Fruit fly (Drosophila melanogaster): Measurements from ENCODE around the gene Arc42.

The Arc42 gene

dm6 chr3R:19863979-19864775, 13.4 kb upstream of the Arc42 start, which contains the start of the genes CG4572 and CG4686 (continued):
- TF ChIP-seq dac (GFP tag; optimal IDR thresholded peaks at IDR 0.05) (no peak), CG9139 (GFP tag; optimal IDR thresholded peaks at IDR 0.05) (peak; percentile 57), CG6792 (GFP tag; optimal IDR thresholded peaks at IDR 0.05) (peak; percentile 71), Eip78C (GFP tag) (peak; percentile 92), CG11762 (GFP tag; optimal IDR thresholded peaks at IDR 0.05; ENCODE audit: insufficient read depth) (peak; percentile 81), achi (GFP tag; optimal IDR thresholded peaks at IDR 0.05) (peak; percentile 86), Blimp-1 (GFP tag; optimal IDR thresholded peaks at IDR 0.05) (peak; percentile 47), Sox15 (GFP tag; optimal IDR thresholded peaks at IDR 0.05) (peak; percentile 73), pdm3 (GFP tag; optimal IDR thresholded peaks at IDR 0.05) (peak; percentile 85), CG8119 (GFP tag; IDR thresholded peaks at IDR 0.05) (peak; percentile 74), CG6808 (GFP tag; optimal IDR thresholded peaks at IDR 0.05) (peak; percentile 62), Eip75B (GFP tag; optimal IDR thresholded peaks at IDR 0.05) (peak; percentile 80), CG11294 (GFP tag; IDR thresholded peaks at IDR 0.05) (peak; percentile 79), CG3032 (tag; optimal IDR thresholded peaks at IDR 0.05) (peak; percentile 89), Hr39 (GFP tag; optimal IDR thresholded peaks at IDR 0.05) (peak; percentile 89), ss (GFP tag; optimal IDR thresholded peaks at IDR 0.05) (peak in 1 of 2 experiments; percentile 39), CG16779 (tag; optimal IDR thresholded peaks at IDR 0.05) (no peak), CG34406 (GFP tag; optimal IDR thresholded peaks at IDR 0.05) (peak; percentile 74)

dm6 chr3R:19873102-19873737, 4.3 kb upstream of the Arc42 start:
- no peak for TF ChIP-seq Lpt (GFP tag; optimal IDR thresholded peaks at IDR 0.05)

dm6 chr3R:19875118-19875887, 2.2 kb upstream of the Arc42 start, which contains the start of gene Mrp5:
Gene Mrp5 (minus strand): TSS chr3R:19875678.
- TF ChIP-seq CG6854 (GFP tag; optimal IDR thresholded peaks at IDR 0.05), result peak; percentile 66
- peak in 1 of 2 experiments; percentile 53 for TF ChIP-seq salr (GFP tag; optimal IDR thresholded peaks at IDR 0.05)
- no peak for TF ChIP-seq CG10631 (GFP tag; optimal IDR thresholded peaks at IDR 0.05)
- TF ChIP-seq topi (GFP tag; optimal IDR thresholded peaks at IDR 0.05), result no peak
- TF ChIP-seq CG16779 (tag; optimal IDR thresholded peaks at IDR 0.05), result peak; percentile 20
- TF ChIP-seq fd85E (GFP tag; optimal IDR thresholded peaks at IDR 0.05), result no peak
- peak; percentile 36 for TF ChIP-seq Hr39 (GFP tag; optimal IDR thresholded peaks at IDR 0.05)
- TF ChIP-seq Eip78C (GFP tag), result peak; percentile 72
- peak; percentile 43; the same call in 1 of the 2 replicates for TF ChIP-seq Gug (GFP tag; IDR thresholded peaks at IDR 0.05)
- peak; percentile 48; the same call in 2 of the 3 replicates for TF ChIP-seq eg (GFP tag; IDR thresholded peaks at IDR 0.05)
- TF ChIP-seq Ets21C (GFP tag; optimal IDR thresholded peaks at IDR 0.05), result no peak
- TF ChIP-seq Smox (GFP tag; optimal IDR thresholded peaks at IDR 0.05), result no peak
- TF ChIP-seq esn (GFP tag; optimal IDR thresholded peaks at IDR 0.05), result peak; percentile 43
- no peak for TF ChIP-seq Sox15 (GFP tag; optimal IDR thresholded peaks at IDR 0.05)
- TF ChIP-seq CG3919 (GFP tag; optimal IDR thresholded peaks at IDR 0.05), result peak; percentile 45
- peak; percentile 42 to 71 for TF ChIP-seq ss (GFP tag; optimal IDR thresholded peaks at IDR 0.05)
- TF ChIP-seq Sox102F (GFP tag; optimal IDR thresholded peaks at IDR 0.05), result peak; percentile 11
- TF ChIP-seq Hr38 (GFP tag; optimal IDR thresholded peaks at IDR 0.05), result no peak
- TF ChIP-seq lz (GFP tag; optimal IDR thresholded peaks at IDR 0.05), result peak; percentile 23
- TF ChIP-seq CG31627 (GFP tag; optimal IDR thresholded peaks at IDR 0.05), result peak; percentile 13
- peak; percentile 34 for TF ChIP-seq Hr4 (GFP tag; optimal IDR thresholded peaks at IDR 0.05)
- no peak for TF ChIP-seq svp (GFP tag)
- peak; percentile 23 for TF ChIP-seq vri (GFP tag; optimal IDR thresholded peaks at IDR 0.05)
- peak; percentile 41; the same call in 1 of the 3 replicates for TF ChIP-seq CG8119 (GFP tag; IDR thresholded peaks at IDR 0.05)
- TF ChIP-seq spab (GFP tag; optimal IDR thresholded peaks at IDR 0.05), result no peak
- TF ChIP-seq CG15336 (GFP tag; IDR thresholded peaks at IDR 0.05), result peak; percentile 37; the same call in 1 of the 2 replicates
- peak; percentile 26 for TF ChIP-seq cyc (GFP tag; optimal IDR thresholded peaks at IDR 0.05)
- TF ChIP-seq achi (GFP tag; optimal IDR thresholded peaks at IDR 0.05), result peak; percentile 82
- peak; percentile 59 for TF ChIP-seq CG1621 (tag; optimal IDR thresholded peaks at IDR 0.05)
- no peak for TF ChIP-seq dac (GFP tag; optimal IDR thresholded peaks at IDR 0.05)
- TF ChIP-seq Eip93F (GFP tag; optimal IDR thresholded peaks at IDR 0.05), result no peak
- TF ChIP-seq Blimp-1 (GFP tag; optimal IDR thresholded peaks at IDR 0.05), result no peak
- TF ChIP-seq CG10669 (GFP tag; optimal IDR thresholded peaks at IDR 0.05), result peak; percentile 35
